Fruit fly (Drosophila melanogaster) whole organism, embryonic: ENCODE data around the gene rogdi.

Source experiments
- CG10274 ChIP-seq: fragments of 200-800 bp; sonication (Bioruptor generic); optimal IDR thresholded peaks from 3 replicates; lab custom pipeline; 2017; ENCODE audit warnings: missing biosample characterization, mild to moderate bottlenecking, missing genetic modification characterization
- CG11085 ChIP-seq: fragments of 200-800 bp; sonication (Bioruptor generic); IDR thresholded peaks from 2 replicates; pipeline ENCODE4 v1.3.6; 2022; ENCODE audit warnings: missing biosample characterization, missing genetic modification characterization
- CG1233 ChIP-seq: fragments of 200-800 bp; sonication (Bioruptor generic); optimal IDR thresholded peaks from 4 replicates; lab custom pipeline; 2018; ENCODE audit warnings: missing biosample characterization, mild to moderate bottlenecking, missing genetic modification characterization
- CG12942 ChIP-seq: fragments of 200-800 bp; sonication (Bioruptor generic); optimal IDR thresholded peaks from 3 replicates; lab custom pipeline; 2016; ENCODE audit warnings: missing biosample characterization, missing genetic modification characterization
- CG13296 ChIP-seq: fragments of 200-800 bp; sonication (Bioruptor generic); optimal IDR thresholded peaks from 3 replicates; lab custom pipeline; 2018; ENCODE audit warnings: missing biosample characterization, mild to moderate bottlenecking, missing genetic modification characterization
- CG14965 ChIP-seq: fragments of 200-800 bp; sonication (Bioruptor generic); optimal IDR thresholded peaks from 2 replicates; lab custom pipeline; 2016; ENCODE audit warnings: missing biosample characterization, missing genetic modification characterization, borderline replicate concordance
- CG15514 ChIP-seq: fragments of 200-800 bp; sonication (Bioruptor generic); optimal IDR thresholded peaks from 3 replicates; lab custom pipeline; 2017; ENCODE audit warnings: missing biosample characterization, missing genetic modification characterization, mild to moderate bottlenecking, moderate library complexity, missing genetic modification reagents
- CG17912 ChIP-seq: fragments of 200-800 bp; sonication (Bioruptor generic); optimal IDR thresholded peaks from 2 replicates; lab custom pipeline; 2018; ENCODE audit warnings: missing biosample characterization, mild to moderate bottlenecking, missing genetic modification characterization
- CG1832 ChIP-seq: fragments of 200-800 bp; sonication (Bioruptor generic); optimal IDR thresholded peaks from 2 replicates; lab custom pipeline; 2017; ENCODE audit warnings: missing biosample characterization, mild to moderate bottlenecking, missing genetic modification characterization, inconsistent platforms
- CG18599 ChIP-seq: fragments of 200-800 bp; sonication (Bioruptor generic); optimal IDR thresholded peaks from 3 replicates; lab custom pipeline; 2017; ENCODE audit warnings: missing biosample characterization, missing genetic modification characterization, mild to moderate bottlenecking, moderate library complexity, missing genetic modification reagents
- CG2129 ChIP-seq: fragments of 200-800 bp; sonication (Bioruptor generic); IDR thresholded peaks from 2 replicates; pipeline ENCODE4 v1.3.6; 2022; ENCODE audit warnings: missing biosample characterization, missing genetic modification characterization; ENCODE audit not compliant: partially characterized antibody
- CG2712 ChIP-seq: fragments of 200-800 bp; optimal IDR thresholded peaks from 3 replicates; lab custom pipeline; 2019; ENCODE audit warnings: missing biosample characterization, mild to moderate bottlenecking, missing genetic modification characterization, moderate library complexity
- CG32767 ChIP-seq: fragments of 200-800 bp; sonication (Bioruptor generic); IDR thresholded peaks from 2 replicates; pipeline ENCODE4 v1.3.6; 2022; ENCODE audit warnings: missing biosample characterization, missing genetic modification characterization
- CG33213 ChIP-seq: fragments of 200-800 bp; sonication (Bioruptor generic); optimal IDR thresholded peaks from 3 replicates; lab custom pipeline; 2016; ENCODE audit warnings: missing biosample characterization, missing genetic modification characterization
- CG3838 ChIP-seq: fragments of 200-800 bp; sonication (Bioruptor generic); optimal IDR thresholded peaks from 3 replicates; lab custom pipeline; 2016; ENCODE audit warnings: missing biosample characterization, missing genetic modification characterization
- CG4854 ChIP-seq: fragments of 200-800 bp; sonication (Bioruptor generic); optimal IDR thresholded peaks from 2 replicates; lab custom pipeline; 2016; ENCODE audit warnings: missing biosample characterization, missing genetic modification characterization, inconsistent platforms
- CG6791 ChIP-seq: fragments of 200-800 bp; sonication (Bioruptor generic); IDR thresholded peaks from 3 replicates; pipeline ENCODE4 v1.3.6; 2022; ENCODE audit warnings: missing biosample characterization, missing genetic modification characterization; ENCODE audit not compliant: partially characterized antibody
- CG6854 ChIP-seq: fragments of 200-800 bp; sonication (Bioruptor generic); optimal IDR thresholded peaks from 3 replicates; lab custom pipeline; 2017; ENCODE audit warnings: missing biosample characterization, mild to moderate bottlenecking, missing genetic modification characterization
- CG8765 ChIP-seq: fragments of 200-800 bp; sonication (Bioruptor generic); IDR thresholded peaks from 2 replicates; pipeline ENCODE4 v1.3.6; 2022; ENCODE audit warnings: missing biosample characterization, missing genetic modification characterization
- CG9437 ChIP-seq: fragments of 200-800 bp; sonication (Bioruptor generic); optimal IDR thresholded peaks from 2 replicates; lab custom pipeline; 2018; ENCODE audit warnings: missing biosample characterization, mild to moderate bottlenecking, missing genetic modification characterization
- CG9876 ChIP-seq: fragments of 200-800 bp; sonication (Bioruptor generic); optimal IDR thresholded peaks from 2 replicates; lab custom pipeline; 2016; ENCODE audit warnings: missing biosample characterization, missing genetic modification characterization
- Doc2 ChIP-seq: fragments of 200-800 bp; sonication (Bioruptor generic); IDR thresholded peaks from 2 replicates; pipeline ENCODE4 v1.3.6; 2022; ENCODE audit warnings: missing biosample characterization, missing genetic modification characterization
- Ets65A ChIP-seq: fragments of 200-800 bp; sonication (Bioruptor generic); peaks from one replicate; lab custom pipeline; 2016; ENCODE audit warnings: missing biosample characterization, missing genetic modification characterization
- Ets97D ChIP-seq: fragments of 200-800 bp; sonication (Bioruptor generic); optimal IDR thresholded peaks from 3 replicates; lab custom pipeline; 2016; ENCODE audit warnings: missing biosample characterization, missing genetic modification characterization
- Fer2 ChIP-seq: fragments of 200-800 bp; sonication (Bioruptor generic); optimal IDR thresholded peaks from 2 replicates; lab custom pipeline; 2018; ENCODE audit warnings: missing biosample characterization, mild to moderate bottlenecking, missing genetic modification characterization, moderate library complexity
- H15 ChIP-seq: fragments of 200-800 bp; sonication (Bioruptor generic); IDR thresholded peaks from 3 replicates; pipeline ENCODE4 v1.3.6; 2022; ENCODE audit warnings: missing biosample characterization, missing genetic modification characterization
- HLH4C ChIP-seq: fragments of 200-800 bp; sonication (Bioruptor generic); IDR thresholded peaks from 3 replicates; pipeline ENCODE4 v1.3.6; 2022; ENCODE audit warnings: missing biosample characterization, missing genetic modification characterization; ENCODE audit not compliant: partially characterized antibody
- Hr78 ChIP-seq, 2 experiments: fragments of 200-800 bp in 1 of 2; fragments of >200 bp in 1 of 2; sonication (Bioruptor generic) in 1 of 2; optimal IDR thresholded peaks; 2 replicates each; lab custom pipeline; 2017 to 2019; ENCODE audit warnings: missing biosample characterization in 2 of 2, missing genetic modification characterization in 2 of 2, mild to moderate bottlenecking in 1 of 2, moderate library complexity in 1 of 2
- Med ChIP-seq: fragments of 200-800 bp; sonication (Bioruptor generic); peaks from one replicate; lab custom pipeline; 2016; ENCODE audit warnings: missing biosample characterization, missing genetic modification characterization, mild to moderate bottlenecking, inconsistent platforms, moderate library complexity
- Optix ChIP-seq: fragments of 200-800 bp; sonication (Bioruptor generic); IDR thresholded peaks from 3 replicates; pipeline ENCODE4 v1.3.6; 2022; ENCODE audit warnings: missing biosample characterization, missing genetic modification characterization
- Pdp1 ChIP-seq, 2 experiments: fragments of 200-800 bp; sonication (Bioruptor generic); optimal IDR thresholded peaks; 3 replicates each; lab custom pipeline; 2016; ENCODE audit warnings: missing biosample characterization in 2 of 2, missing genetic modification characterization in 2 of 2, mild to moderate bottlenecking in 1 of 2, moderate library complexity in 1 of 2
- Rfx ChIP-seq: fragments of 200-800 bp; sonication (Bioruptor generic); IDR thresholded peaks from 2 replicates; pipeline ENCODE4 v1.3.6; 2022; ENCODE audit warnings: missing biosample characterization, missing genetic modification characterization
- Ssrp ChIP-seq: fragments of 200-800 bp; sonication (Bioruptor generic); optimal IDR thresholded peaks from 2 replicates; lab custom pipeline; 2018; ENCODE audit warnings: missing biosample characterization, mild to moderate bottlenecking, missing genetic modification characterization, moderate library complexity
- Stat92E ChIP-seq, 3 experiments: fragments of >200 bp in 2 of 3; fragments of 200-800 bp in 1 of 3; sonication (Bioruptor generic) in 1 of 3; optimal IDR thresholded peaks; 2 replicates each; lab custom pipeline; 2017 to 2019; ENCODE audit warnings: missing biosample characterization in 3 of 3, missing genetic modification characterization in 3 of 3, mild to moderate bottlenecking in 1 of 3, moderate library complexity in 1 of 3
- crc ChIP-seq: fragments of 200-800 bp; sonication (Bioruptor generic); optimal IDR thresholded peaks from 2 replicates; lab custom pipeline; 2016; ENCODE audit warnings: missing biosample characterization, missing genetic modification characterization
- dysf ChIP-seq: fragments of 200-800 bp; sonication (Bioruptor generic); IDR thresholded peaks from 3 replicates; pipeline ENCODE4 v1.3.6; 2022; ENCODE audit warnings: missing biosample characterization, missing genetic modification characterization
- esg ChIP-seq: fragments of 200-800 bp; sonication (Bioruptor generic); conservative IDR thresholded peaks from 2 replicates; pipeline ENCODE4 v1.3.6; 2022; ENCODE audit warnings: missing biosample characterization, missing genetic modification characterization
- ham ChIP-seq: fragments of 200-800 bp; sonication (Bioruptor generic); IDR thresholded peaks from 2 replicates; pipeline ENCODE4 v1.3.6; 2022; ENCODE audit warnings: missing biosample characterization, missing genetic modification characterization
- jumu ChIP-seq: fragments of 200-800 bp; sonication (Bioruptor generic); optimal IDR thresholded peaks from 3 replicates; lab custom pipeline; 2016; ENCODE audit warnings: missing biosample characterization, missing genetic modification characterization
- phol ChIP-seq: fragments of 200-800 bp; sonication (Bioruptor generic); optimal IDR thresholded peaks from 3 replicates; lab custom pipeline; 2018; ENCODE audit warnings: missing biosample characterization, mild to moderate bottlenecking, missing genetic modification characterization, moderate library complexity
- pum ChIP-seq: fragments of 200-800 bp; sonication (Bioruptor generic); optimal IDR thresholded peaks from 2 replicates; lab custom pipeline; 2016; ENCODE audit warnings: missing biosample characterization, missing genetic modification characterization
- sens-2 ChIP-seq: fragments of 200-800 bp; sonication (Bioruptor generic); IDR thresholded peaks from 2 replicates; pipeline ENCODE4 v1.3.6; 2022; ENCODE audit warnings: missing biosample characterization, missing genetic modification characterization
- tna ChIP-seq: fragments of 200-800 bp; sonication (Bioruptor generic); IDR thresholded peaks from 2 replicates; pipeline ENCODE4 v1.3.6; 2022; ENCODE audit warnings: missing biosample characterization, missing genetic modification characterization; ENCODE audit not compliant: partially characterized antibody
- tx ChIP-seq: fragments of 200-800 bp; sonication (Bioruptor generic); optimal IDR thresholded peaks from 2 replicates; lab custom pipeline; 2016; ENCODE audit warnings: missing biosample characterization, missing genetic modification characterization
- zen ChIP-seq: fragments of 200-800 bp; sonication (Bioruptor generic); optimal IDR thresholded peaks from 3 replicates; lab custom pipeline; 2018; ENCODE audit warnings: missing biosample characterization, mild to moderate bottlenecking, missing genetic modification characterization, moderate library complexity
- zf30C ChIP-seq: fragments of 200-800 bp; sonication (Bioruptor generic); optimal IDR thresholded peaks from 3 replicates; lab custom pipeline; 2018; ENCODE audit warnings: missing biosample characterization, mild to moderate bottlenecking, missing genetic modification characterization

rogdi gene

DNA sequence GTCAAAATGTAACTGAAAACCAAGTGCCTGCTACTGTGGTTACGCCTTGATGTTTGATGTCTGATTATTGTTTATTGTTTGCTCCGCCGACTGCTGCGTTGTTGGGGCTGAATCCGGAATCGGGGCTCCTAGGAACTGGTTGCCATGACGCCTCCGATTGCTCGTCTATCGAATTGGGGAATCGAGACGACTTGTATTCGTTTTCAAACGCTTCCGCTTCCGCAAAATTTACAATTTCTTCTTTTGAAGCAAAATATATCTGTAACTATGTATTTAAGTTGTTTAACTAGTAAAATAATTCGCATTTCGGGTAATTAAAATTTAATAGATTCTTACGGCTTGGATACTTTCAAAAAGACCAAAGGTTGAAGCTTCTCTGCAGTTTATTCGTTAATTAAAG lies 26.6 kb upstream of the rogdi start, which contains the start of gene CG6652:
Gene CG6652 (minus strand): TSS at position 101 of the 400 bp plus-strand sequence.
- peak; percentile 15; the same call in 1 of the 2 replicates for TF ChIP-seq Rfx
- TF ChIP-seq CG18599 (GFP tag; lab: Kevin White, UChicago) = no peak
- TF ChIP-seq, all 482 proteins: peak for 1

DNA sequence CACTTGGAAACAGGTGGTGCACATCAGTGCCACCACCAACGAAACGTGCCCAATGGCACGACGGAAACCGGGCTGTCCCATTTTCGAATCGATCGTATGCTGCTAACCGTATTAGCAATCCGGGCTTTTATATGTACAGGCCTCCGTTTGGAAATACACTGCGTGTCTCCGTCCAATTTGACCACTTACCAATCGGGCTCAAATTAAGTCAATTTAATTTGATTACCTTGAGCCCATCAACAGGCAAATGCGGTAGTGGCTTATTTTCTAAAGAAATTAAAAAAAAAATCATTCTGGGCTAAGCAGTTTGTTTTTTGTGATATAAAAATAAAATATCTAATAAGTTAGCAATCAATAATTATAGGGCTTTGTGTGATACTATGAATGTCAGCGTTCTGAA lies 25.7 kb upstream of the rogdi start, which contains the start of gene a10:
Gene a10 (minus strand): TSS at position 101 of the 400 bp plus-strand sequence.
- TF ChIP-seq Med (peak; percentile 17), CG15514 (GFP tag; lab: Kevin White, UChicago) (no peak), Pdp1 (GFP tag; optimal IDR thresholded peaks at IDR 0.05; lab: Kevin White, UChicago) (no peak), sens-2 (GFP tag; lab: Robert Waterston, UW) (no peak)

DNA sequence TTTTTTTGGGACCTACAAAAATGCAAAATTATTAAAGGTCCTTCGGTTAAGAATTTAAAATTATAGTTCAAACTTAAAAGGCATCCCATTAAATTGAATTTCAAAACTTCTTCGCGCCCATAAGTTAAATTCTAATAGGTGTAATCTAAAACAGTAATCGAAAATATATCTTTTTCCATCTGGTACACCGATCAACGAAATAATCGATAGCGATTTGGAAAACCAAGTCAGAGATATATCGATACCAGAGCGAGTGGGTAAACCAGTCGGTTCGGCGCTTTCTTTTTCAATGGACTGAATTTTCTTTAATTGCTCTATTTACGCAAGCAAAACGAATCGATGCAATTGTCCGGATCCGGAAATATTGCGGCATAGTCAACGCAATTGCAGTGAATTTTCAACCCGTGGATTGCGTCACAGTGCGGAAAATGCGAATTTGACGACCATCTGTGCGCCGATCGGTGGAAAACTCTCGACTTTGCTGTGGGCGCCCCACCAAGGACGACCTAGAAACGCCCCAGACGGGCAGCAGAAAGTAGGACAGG lies 25.1 kb upstream of the rogdi start, which contains the start of gene Fit2:
Gene Fit2 (plus strand): TSS at position 234 of the 545 bp plus-strand sequence.
- TF ChIP-seq CG32767 (no peak), Ssrp (tag; lab: Kevin White, UChicago) (no peak), Fer2 (no peak), pum (no peak), H15 (no peak), CG2129 (GFP tag; lab: Robert Waterston, UW) (peak; percentile 65), CG1233 (GFP tag; lab: Kevin White, UChicago) (no peak), Doc2 (no peak), phol (tag; lab: Kevin White, UChicago) (no peak), crc (GFP tag; lab: Kevin White, UChicago) (no peak), CG9437 (GFP tag; lab: Kevin White, UChicago) (no peak), CG15514 (GFP tag; lab: Kevin White, UChicago) (peak; percentile 49), dysf (GFP tag; lab: Robert Waterston, UW) (no peak), ham (no peak), tx (GFP tag; lab: Kevin White, UChicago) (peak; percentile 20), tna (GFP tag; lab: Robert Waterston, UW) (peak; percentile 100), zen (peak; percentile 11), zf30C (no peak), CG8765 (no peak), CG11085 (GFP tag; lab: Robert Waterston, UW) (no peak), HLH4C (GFP tag; lab: Robert Waterston, UW) (peak; percentile 100), CG10274 (no peak), CG1832 (GFP tag; lab: Kevin White, UChicago) (no peak), CG17912 (no peak), CG9876 (GFP tag; lab: Kevin White, UChicago) (no peak), Optix (GFP tag; lab: Robert Waterston, UW) (no peak), CG14965 (GFP tag; lab: Kevin White, UChicago) (no peak), CG6854 (GFP tag; lab: Kevin White, UChicago) (no peak), CG33213 (GFP tag; lab: Kevin White, UChicago) (no peak), jumu (GFP tag; lab: Kevin White, UChicago) (no peak), CG6791 (GFP tag; lab: Robert Waterston, UW) (peak; percentile 99), CG12942 (no peak), CG3838 (GFP tag; lab: Kevin White, UChicago) (no peak), Stat92E (GFP tag; optimal IDR thresholded peaks at IDR 0.05; lab: Kevin White, UChicago) (no peak), Hr78 (GFP tag; optimal IDR thresholded peaks at IDR 0.05; lab: Kevin White, UChicago) (no peak), esg (GFP tag; lab: Robert Waterston, UW) (no peak), Ets65A (GFP tag; lab: Kevin White, UChicago) (no peak), CG2712 (tag; lab: Kevin White, UChicago) (no peak), CG13296 (no peak), Ets97D (GFP tag; lab: Kevin White, UChicago) (peak; percentile 7), CG4854 (GFP tag; lab: Kevin White, UChicago) (no peak)
